Fruit fly (Drosophila melanogaster): ENCODE measurements around the gene mfr.
A peak's percentile ranks its signal among the peaks of the same experiment; 100 is the strongest.

Gene mfr

dm6 chr3L:8912332-8912731 is at the start of gene mfr, which contains the start of gene Tsp66E:
mfr (minus strand) TSS chr3L:8912671.
Tsp66E (plus strand) TSS chr3L:8912499.
- TF ChIP-seq Ets21C (GFP tag; optimal IDR thresholded peaks at IDR 0.05) (no peak), achi (GFP tag; optimal IDR thresholded peaks at IDR 0.05) (no peak), CG6163 (GFP tag; IDR thresholded peaks at IDR 0.05) (peak; percentile 64), OdsH (GFP tag; optimal IDR thresholded peaks at IDR 0.05) (no peak), pdm3 (GFP tag; optimal IDR thresholded peaks at IDR 0.05) (no peak), esn (GFP tag; optimal IDR thresholded peaks at IDR 0.05) (no peak), Eip75B (GFP tag; optimal IDR thresholded peaks at IDR 0.05) (peak; percentile 36), eg (GFP tag; IDR thresholded peaks at IDR 0.05) (peak; percentile 65), Sox102F (GFP tag; optimal IDR thresholded peaks at IDR 0.05) (peak; percentile 52), CG7368 (GFP tag; optimal IDR thresholded peaks at IDR 0.05) (peak; percentile 30), CG1621 (tag; optimal IDR thresholded peaks at IDR 0.05) (peak; percentile 46), CG3032 (tag; optimal IDR thresholded peaks at IDR 0.05) (no peak), CG8119 (GFP tag; IDR thresholded peaks at IDR 0.05) (peak; percentile 52; the same call in 2 of the 3 replicates), Eip93F (GFP tag; optimal IDR thresholded peaks at IDR 0.05) (no peak), CG11294 (GFP tag; IDR thresholded peaks at IDR 0.05) (no peak), dsx (GFP tag; optimal IDR thresholded peaks at IDR 0.05; ENCODE audit: poor library complexity, severe bottlenecking) (no peak), CG10631 (GFP tag; optimal IDR thresholded peaks at IDR 0.05) (no peak), cyc (GFP tag; optimal IDR thresholded peaks at IDR 0.05) (no peak), topi (GFP tag; optimal IDR thresholded peaks at IDR 0.05) (no peak), CG11902 (GFP tag; optimal IDR thresholded peaks at IDR 0.05) (no peak), CG9139 (GFP tag; optimal IDR thresholded peaks at IDR 0.05) (peak; percentile 2), fkh (GFP tag; optimal IDR thresholded peaks at IDR 0.05) (no peak), CG8319 (GFP tag; optimal IDR thresholded peaks at IDR 0.05) (no peak), Hr38 (GFP tag; optimal IDR thresholded peaks at IDR 0.05) (no peak), CG6808 (GFP tag; optimal IDR thresholded peaks at IDR 0.05) (peak; percentile 25), spab (GFP tag; optimal IDR thresholded peaks at IDR 0.05) (no peak), svp (GFP tag) (peak; percentile 61), Met (GFP tag; optimal IDR thresholded peaks at IDR 0.05) (no peak), CG34406 (GFP tag; optimal IDR thresholded peaks at IDR 0.05) (no peak), acj6 (GFP tag; optimal IDR thresholded peaks at IDR 0.05) (no peak), CG31627 (GFP tag; optimal IDR thresholded peaks at IDR 0.05) (no peak), CG32006 (GFP tag; optimal IDR thresholded peaks at IDR 0.05) (no peak), Hr4 (GFP tag; optimal IDR thresholded peaks at IDR 0.05) (no peak), dac (GFP tag; optimal IDR thresholded peaks at IDR 0.05) (no peak), fd85E (GFP tag; optimal IDR thresholded peaks at IDR 0.05) (peak; percentile 5), vri (GFP tag; optimal IDR thresholded peaks at IDR 0.05) (no peak), CG6792 (GFP tag; optimal IDR thresholded peaks at IDR 0.05) (no peak), Hr39 (GFP tag; optimal IDR thresholded peaks at IDR 0.05) (no peak), net (GFP tag; optimal IDR thresholded peaks at IDR 0.05) (peak; percentile 29), Blimp-1 (GFP tag; optimal IDR thresholded peaks at IDR 0.05) (peak; percentile 4), CG3919 (GFP tag; optimal IDR thresholded peaks at IDR 0.05) (no peak), Lpt (GFP tag; optimal IDR thresholded peaks at IDR 0.05) (peak; percentile 37), Smox (GFP tag; optimal IDR thresholded peaks at IDR 0.05) (no peak), CG8632 (GFP tag; optimal IDR thresholded peaks at IDR 0.05) (no peak), CG16779 (tag; optimal IDR thresholded peaks at IDR 0.05) (peak; percentile 30), CG11762 (GFP tag; optimal IDR thresholded peaks at IDR 0.05; ENCODE audit: insufficient read depth) (no peak), fd59A (GFP tag; optimal IDR thresholded peaks at IDR 0.05) (no peak), ss (GFP tag; optimal IDR thresholded peaks at IDR 0.05) (peak in 1 of 2 experiments; percentile 37), CG15336 (GFP tag; IDR thresholded peaks at IDR 0.05) (peak; percentile 20; the same call in 1 of the 2 replicates), CG4318 (GFP tag; optimal IDR thresholded peaks at IDR 0.05) (no peak), CG6276 (GFP tag; optimal IDR thresholded peaks at IDR 0.05) (no peak), Gug (GFP tag; IDR thresholded peaks at IDR 0.05) (no peak), Sox14 (GFP tag; optimal IDR thresholded peaks at IDR 0.05) (no peak)

Data from whole organism, prepupa.